Fruit fly (Drosophila melanogaster) whole organism, prepupa: ENCODE data around the gene CG9173.
A peak's percentile ranks its signal among the peaks of the same experiment; 100 is the strongest.

ENCODE experiments used
- Blimp-1 ChIP-seq: fragments of 200-800 bp; sonication (Bioruptor generic); optimal IDR thresholded peaks from 3 replicates; lab custom pipeline; 2017; ENCODE audit warnings: missing biosample characterization, missing genetic modification characterization, mild to moderate bottlenecking, moderate library complexity, missing genetic modification reagents
- CG10669 ChIP-seq: fragments of 200-800 bp; sonication (Bioruptor generic); optimal IDR thresholded peaks from 3 replicates; lab custom pipeline; 2018; ENCODE audit warnings: missing biosample characterization, mild to moderate bottlenecking, missing genetic modification characterization, moderate library complexity
- CG11294 ChIP-seq: fragments of 200-800 bp; sonication (Bioruptor generic); IDR thresholded peaks from 2 replicates; pipeline ENCODE4 v1.3.6; 2022; ENCODE audit warnings: missing biosample characterization, missing genetic modification characterization
- CG11762 ChIP-seq: fragments of 200-800 bp; sonication (Bioruptor generic); optimal IDR thresholded peaks from 3 replicates; lab custom pipeline; 2016; ENCODE audit warnings: missing biosample characterization, missing genetic modification characterization; ENCODE audit not compliant: insufficient read depth
- CG15336 ChIP-seq: fragments of 200-800 bp; sonication (Bioruptor generic); IDR thresholded peaks from 2 replicates; pipeline ENCODE4 v1.3.6; 2022; ENCODE audit warnings: missing biosample characterization, missing genetic modification characterization
- CG1621 ChIP-seq: fragments of 200-800 bp; sonication (Bioruptor generic); optimal IDR thresholded peaks from 3 replicates; lab custom pipeline; 2018; ENCODE audit warnings: missing biosample characterization, mild to moderate bottlenecking, missing genetic modification characterization
- CG32006 ChIP-seq: fragments of 200-800 bp; sonication (Bioruptor generic); optimal IDR thresholded peaks from 3 replicates; lab custom pipeline; 2017; ENCODE audit warnings: missing biosample characterization, mild to moderate bottlenecking, missing genetic modification characterization
- CG4318 ChIP-seq: fragments of 200-800 bp; sonication (Bioruptor generic); optimal IDR thresholded peaks from 3 replicates; lab custom pipeline; 2017; ENCODE audit warnings: missing biosample characterization, mild to moderate bottlenecking, missing genetic modification characterization
- CG6792 ChIP-seq: fragments of 200-800 bp; sonication (Bioruptor generic); optimal IDR thresholded peaks from 3 replicates; lab custom pipeline; 2016; ENCODE audit warnings: missing biosample characterization, missing genetic modification characterization
- CG6808 ChIP-seq: fragments of 200-800 bp; sonication (Bioruptor generic); optimal IDR thresholded peaks from 3 replicates; lab custom pipeline; 2017; ENCODE audit warnings: missing biosample characterization, missing genetic modification characterization, mild to moderate bottlenecking, moderate library complexity, missing genetic modification reagents
- CG6854 ChIP-seq: fragments of 200-800 bp; sonication (Bioruptor generic); optimal IDR thresholded peaks from 2 replicates; lab custom pipeline; 2017; ENCODE audit warnings: missing biosample characterization, mild to moderate bottlenecking, missing genetic modification characterization
- CG8319 ChIP-seq: fragments of 200-800 bp; sonication (Bioruptor generic); optimal IDR thresholded peaks from 3 replicates; lab custom pipeline; 2016; ENCODE audit warnings: missing biosample characterization, missing genetic modification characterization
- Eip75B ChIP-seq: fragments of 200-800 bp; sonication (Bioruptor generic); optimal IDR thresholded peaks from 3 replicates; lab custom pipeline; 2016; ENCODE audit warnings: missing biosample characterization, missing genetic modification characterization
- Eip78C ChIP-seq: fragments of 200-800 bp; sonication (Bioruptor generic); peaks from one replicate; lab custom pipeline; 2016; ENCODE audit warnings: missing biosample characterization, missing genetic modification characterization
- Eip93F ChIP-seq: fragments of 200-800 bp; sonication (Bioruptor generic); optimal IDR thresholded peaks from 2 replicates; lab custom pipeline; 2016; ENCODE audit warnings: missing biosample characterization, mild to moderate bottlenecking, missing genetic modification characterization
- Ets21C ChIP-seq: fragments of 200-800 bp; sonication (Bioruptor generic); optimal IDR thresholded peaks from 3 replicates; lab custom pipeline; 2016; ENCODE audit warnings: missing biosample characterization, missing genetic modification characterization
- Gug ChIP-seq: fragments of 200-800 bp; sonication (Bioruptor generic); IDR thresholded peaks from 2 replicates; pipeline ENCODE4 v1.3.6; 2022; ENCODE audit warnings: missing biosample characterization, missing genetic modification characterization
- Hr38 ChIP-seq: sonication (Bioruptor generic); optimal IDR thresholded peaks from 2 replicates; lab custom pipeline; 2016; ENCODE audit warnings: missing biosample characterization, missing genetic modification characterization
- Hr39 ChIP-seq: fragments of 200-800 bp; sonication (Bioruptor generic); optimal IDR thresholded peaks from 2 replicates; lab custom pipeline; 2016; ENCODE audit warnings: missing biosample characterization, missing genetic modification characterization
- Lpt ChIP-seq: fragments of 200-800 bp; sonication (Bioruptor generic); optimal IDR thresholded peaks from 3 replicates; lab custom pipeline; 2016; ENCODE audit warnings: missing biosample characterization, missing genetic modification characterization
- Met ChIP-seq: fragments of 200-800 bp; sonication (Bioruptor generic); optimal IDR thresholded peaks from 3 replicates; lab custom pipeline; 2016; ENCODE audit warnings: missing biosample characterization, missing genetic modification characterization
- OdsH ChIP-seq: fragments of 200-800 bp; sonication (Bioruptor generic); optimal IDR thresholded peaks from 3 replicates; lab custom pipeline; 2016; ENCODE audit warnings: missing biosample characterization, missing genetic modification characterization
- Smox ChIP-seq: fragments of 200-800 bp; sonication (Bioruptor generic); optimal IDR thresholded peaks from 3 replicates; lab custom pipeline; 2016; ENCODE audit warnings: missing biosample characterization, missing genetic modification characterization
- Sox102F ChIP-seq: fragments of 200-800 bp; sonication (Bioruptor generic); optimal IDR thresholded peaks from 2 replicates; lab custom pipeline; 2016; ENCODE audit warnings: missing biosample characterization, mild to moderate bottlenecking, missing genetic modification characterization
- Sox14 ChIP-seq: fragments of 200-800 bp; sonication (Bioruptor generic); optimal IDR thresholded peaks from 3 replicates; lab custom pipeline; 2016; ENCODE audit warnings: missing biosample characterization, missing genetic modification characterization
- acj6 ChIP-seq: fragments of 200-800 bp; sonication (Bioruptor generic); optimal IDR thresholded peaks from 3 replicates; lab custom pipeline; 2016; ENCODE audit warnings: missing biosample characterization, missing genetic modification characterization
- cyc ChIP-seq: fragments of 200-800 bp; sonication (Bioruptor generic); optimal IDR thresholded peaks from 3 replicates; lab custom pipeline; 2016; ENCODE audit warnings: missing biosample characterization, missing genetic modification characterization
- dsx ChIP-seq: fragments of 200-800 bp; optimal IDR thresholded peaks from 3 replicates; lab custom pipeline; 2019; ENCODE audit warnings: missing biosample characterization, mild to moderate bottlenecking, missing genetic modification characterization, moderate library complexity; ENCODE audit not compliant: poor library complexity, severe bottlenecking
- eg ChIP-seq: fragments of 200-800 bp; sonication (Bioruptor generic); IDR thresholded peaks from 3 replicates; pipeline ENCODE4 v1.3.6; 2022; ENCODE audit warnings: missing biosample characterization, missing genetic modification characterization
- fd59A ChIP-seq: fragments of 200-800 bp; sonication (Bioruptor generic); optimal IDR thresholded peaks from 2 replicates; lab custom pipeline; 2017; ENCODE audit warnings: missing biosample characterization, mild to moderate bottlenecking, missing genetic modification characterization, missing genetic modification reagents
- fd85E ChIP-seq: fragments of 200-800 bp; sonication (Bioruptor generic); optimal IDR thresholded peaks from 3 replicates; lab custom pipeline; 2016; ENCODE audit warnings: missing biosample characterization, missing genetic modification characterization
- fkh ChIP-seq: fragments of 200-800 bp; sonication (Bioruptor generic); optimal IDR thresholded peaks from 3 replicates; lab custom pipeline; 2017; ENCODE audit warnings: missing biosample characterization, mild to moderate bottlenecking, missing genetic modification characterization, moderate library complexity
- lz ChIP-seq: fragments of 200-800 bp; sonication (Bioruptor generic); optimal IDR thresholded peaks from 3 replicates; lab custom pipeline; 2016; ENCODE audit warnings: missing biosample characterization, missing genetic modification characterization
- pdm3 ChIP-seq: fragments of 200-800 bp; sonication (Bioruptor generic); optimal IDR thresholded peaks from 3 replicates; lab custom pipeline; 2016; ENCODE audit warnings: missing biosample characterization, missing genetic modification characterization
- salr ChIP-seq, 2 experiments: fragments of 200-800 bp; sonication (Bioruptor generic); optimal IDR thresholded peaks; 3 replicates each; lab custom pipeline; 2016 to 2018; ENCODE audit warnings: missing biosample characterization in 2 of 2, missing genetic modification characterization in 2 of 2, mild to moderate bottlenecking in 1 of 2
- ss ChIP-seq, 2 experiments: fragments of 200-800 bp; sonication (Bioruptor generic); optimal IDR thresholded peaks; 2 replicates in 1 of 2; 3 replicates in 1 of 2; lab custom pipeline; 2017 to 2018; ENCODE audit warnings: mild to moderate bottlenecking in 2 of 2, missing biosample characterization in 2 of 2, missing genetic modification characterization in 2 of 2, moderate library complexity in 1 of 2
- svp ChIP-seq: fragments of 200-800 bp; sonication (Bioruptor generic); peaks from one replicate; lab custom pipeline; 2016; ENCODE audit warnings: missing biosample characterization, missing genetic modification characterization
- topi ChIP-seq: fragments of 200-800 bp; sonication (Bioruptor generic); optimal IDR thresholded peaks from 3 replicates; lab custom pipeline; 2016; ENCODE audit warnings: missing biosample characterization, missing genetic modification characterization
- vri ChIP-seq: fragments of 200-800 bp; sonication (Bioruptor generic); optimal IDR thresholded peaks from 3 replicates; lab custom pipeline; 2016; ENCODE audit warnings: missing biosample characterization, mild to moderate bottlenecking, missing genetic modification characterization

The CG9173 gene

dm6 chr3L:1408093-1408492, 15.2 kb downstream of the CG9173 start (continued):
- TF ChIP-seq acj6 (no peak), CG6854 (GFP tag; lab: Kevin White, UChicago) (no peak), CG10669 (GFP tag; lab: Kevin White, UChicago) (peak; percentile 16), CG6808 (GFP tag; lab: Kevin White, UChicago) (no peak), Sox102F (GFP tag; lab: Kevin White, UChicago) (no peak), vri (GFP tag; lab: Kevin White, UChicago) (no peak), OdsH (no peak), ss (GFP tag; optimal IDR thresholded peaks at IDR 0.05; lab: Kevin White, UChicago) (no peak), Blimp-1 (GFP tag; lab: Kevin White, UChicago) (no peak), CG4318 (GFP tag; lab: Kevin White, UChicago) (no peak), cyc (GFP tag; lab: Kevin White, UChicago) (peak; percentile 72), Eip93F (GFP tag; lab: Kevin White, UChicago) (no peak), Hr38 (GFP tag; lab: Kevin White, UChicago) (no peak), Hr39 (GFP tag; lab: Kevin White, UChicago) (no peak), Met (GFP tag; lab: Kevin White, UChicago) (no peak), CG11294 (GFP tag; lab: Robert Waterston, UW) (no peak), lz (peak; percentile 16), Eip75B (GFP tag; lab: Kevin White, UChicago) (peak; percentile 29), CG11762 (GFP tag; lab: Kevin White, UChicago) (peak; percentile 16), Sox14 (GFP tag; lab: Kevin White, UChicago) (no peak), CG15336 (GFP tag; lab: Robert Waterston, UW) (no peak)

dm6 chr3L:1404549-1404948, 18.7 kb downstream of the CG9173 start:
- TF ChIP-seq Eip75B (GFP tag; lab: Kevin White, UChicago), result no peak
- TF ChIP-seq svp, result peak; percentile 31

dm6 chr3L:1402152-1402551, 21.1 kb downstream of the CG9173 start:
- TF ChIP-seq Sox102F (GFP tag; lab: Kevin White, UChicago) (no peak), CG8319 (GFP tag; lab: Kevin White, UChicago) (no peak), CG6792 (no peak), Sox14 (GFP tag; lab: Kevin White, UChicago) (no peak), topi (GFP tag; lab: Kevin White, UChicago) (no peak), CG1621 (tag; lab: Kevin White, UChicago) (no peak), CG11762 (GFP tag; lab: Kevin White, UChicago) (no peak), salr (GFP tag; optimal IDR thresholded peaks at IDR 0.05; lab: Kevin White, UChicago) (no peak), Ets21C (no peak), CG11294 (GFP tag; lab: Robert Waterston, UW) (no peak), fd59A (GFP tag; lab: Kevin White, UChicago) (no peak)

- TF ChIP-seq eg (GFP tag; lab: Robert Waterston, UW) (no peak), CG6854 (GFP tag; lab: Kevin White, UChicago) (no peak), ss (GFP tag; optimal IDR thresholded peaks at IDR 0.05; lab: Kevin White, UChicago) (no peak), Lpt (GFP tag; lab: Kevin White, UChicago) (no peak), Smox (GFP tag; lab: Kevin White, UChicago) (no peak), salr (GFP tag; optimal IDR thresholded peaks at IDR 0.05; lab: Kevin White, UChicago) (no peak), CG32006 (GFP tag; lab: Kevin White, UChicago) (no peak), dsx (GFP tag; lab: Kevin White, UChicago) (no peak), fkh (GFP tag; lab: Kevin White, UChicago) (peak; percentile 39), fd85E (GFP tag; lab: Kevin White, UChicago) (no peak), Gug (GFP tag; lab: Robert Waterston, UW) (no peak), svp (peak; percentile 12), Ets21C (no peak), Eip78C (GFP tag; lab: Kevin White, UChicago) (peak; percentile 19), pdm3 (GFP tag; lab: Kevin White, UChicago) (no peak)
- TF ChIP-seq, all 60 proteins: peak for 3
Measured at dm6 chr3L:1401364-1401978, 21.8 kb downstream of the CG9173 start.
